Fruit fly (Drosophila melanogaster) whole organism, adult: ENCODE measurements around the gene GstT3.

Experiments
- CG33017 ChIP-seq: fragments of 200-800 bp; sonication (Bioruptor generic); optimal IDR thresholded peaks from 2 replicates; lab custom pipeline; 2018; ENCODE audit warnings: missing biosample characterization, mild to moderate bottlenecking, missing genetic modification characterization, moderate library complexity
- CG7045 ChIP-seq: fragments of 200-800 bp; sonication (Bioruptor generic); optimal IDR thresholded peaks from 2 replicates; lab custom pipeline; 2017; ENCODE audit warnings: missing biosample characterization, mild to moderate bottlenecking, missing genetic modification characterization
- CG7101 ChIP-seq: fragments of 200-800 bp; sonication (Bioruptor generic); optimal IDR thresholded peaks from 2 replicates; lab custom pipeline; 2018; ENCODE audit warnings: missing biosample characterization, mild to moderate bottlenecking, missing genetic modification characterization, moderate library complexity
- Clk ChIP-seq: fragments of 200-800 bp; sonication (Bioruptor generic); optimal IDR thresholded peaks from 2 replicates; lab custom pipeline; 2017; ENCODE audit warnings: missing biosample characterization, missing genetic modification characterization
- Crg-1 ChIP-seq: fragments of 200-800 bp; sonication (Bioruptor generic); optimal IDR thresholded peaks from 2 replicates; lab custom pipeline; 2016; ENCODE audit warnings: missing biosample characterization, missing genetic modification characterization
- Mnt ChIP-seq: fragments of 200-800 bp; sonication (Bioruptor generic); optimal IDR thresholded peaks from 2 replicates; lab custom pipeline; 2016; ENCODE audit warnings: missing biosample characterization, mild to moderate bottlenecking, missing genetic modification characterization
- kay ChIP-seq: fragments of 200-800 bp; sonication (Bioruptor generic); peaks from one replicate; lab custom pipeline; 2016; ENCODE audit warnings: missing biosample characterization, missing genetic modification characterization, borderline replicate concordance
- ovo ChIP-seq: fragments of 200-800 bp; sonication (Bioruptor generic); optimal IDR thresholded peaks from 2 replicates; lab custom pipeline; 2016; ENCODE audit warnings: missing biosample characterization, missing genetic modification characterization
- tj ChIP-seq: fragments of 200-800 bp; sonication (Bioruptor generic); optimal IDR thresholded peaks from 3 replicates; lab custom pipeline; 2017; ENCODE audit warnings: missing biosample characterization, mild to moderate bottlenecking, missing genetic modification characterization, moderate library complexity

DNA sequence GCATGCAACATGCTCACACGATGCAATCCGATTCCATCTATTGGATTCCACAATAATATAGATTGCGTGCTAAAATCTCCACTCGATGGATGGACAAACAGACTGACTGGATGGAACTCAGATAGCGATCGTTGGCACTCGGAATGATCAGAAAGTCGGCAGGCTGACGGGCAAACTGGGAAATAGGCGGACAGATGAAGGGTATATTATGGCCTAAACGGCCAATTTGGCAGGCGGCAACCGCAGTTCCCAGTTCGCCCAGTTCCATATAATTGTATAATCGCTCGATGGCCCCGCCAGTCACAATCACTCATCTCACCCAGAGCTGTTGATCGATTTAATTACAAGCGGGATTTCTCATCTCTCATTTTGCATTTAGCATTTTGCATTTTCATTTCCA is 47.9 kb upstream of the GstT3 start, which contains the start of gene Obp19d:
- TF ChIP-seq tj (GFP tag; lab: Kevin White, UChicago) (no peak), CG7101 (tag; lab: Kevin White, UChicago) (no peak), Crg-1 (GFP tag; lab: Kevin White, UChicago) (no peak), Mnt (no peak), CG33017 (tag; lab: Kevin White, UChicago) (no peak), Clk (GFP tag; lab: Kevin White, UChicago) (no peak), kay (GFP tag; lab: Kevin White, UChicago) (no peak), CG7045 (GFP tag; lab: Kevin White, UChicago) (no peak), ovo (GFP tag; lab: Kevin White, UChicago) (no peak)
